Fruit fly (Drosophila melanogaster): ENCODE results near the gene twit.

twit gene

dm6 chr2L:20807617-20808509, 44.5 kb upstream of the twit start (continued):
- TF ChIP-seq PHDP (tag; optimal IDR thresholded peaks at IDR 0.05): peak; percentile 66
- TF ChIP-seq CG18764 (GFP tag; optimal IDR thresholded peaks at IDR 0.05): no peak
- peak; percentile 88 for TF ChIP-seq Med (GFP tag)
- peak; percentile 32 for TF ChIP-seq CG12659 (GFP tag; optimal IDR thresholded peaks at IDR 0.05)
- peak; percentile 41 for TF ChIP-seq CG4707 (GFP tag; optimal IDR thresholded peaks at IDR 0.05)
- TF ChIP-seq CG8388 (GFP tag; optimal IDR thresholded peaks at IDR 0.05): peak; percentile 1
- TF ChIP-seq CG3407 (GFP tag; optimal IDR thresholded peaks at IDR 0.05): peak; percentile 26
- peak; percentile 17 for TF ChIP-seq CG32532 (GFP tag; IDR thresholded peaks at IDR 0.05)
- no peak for TF ChIP-seq CG5245 (GFP tag; optimal IDR thresholded peaks at IDR 0.05)
- TF ChIP-seq tup (GFP tag; optimal IDR thresholded peaks at IDR 0.05): peak; percentile 29
- peak; percentile 70 for TF ChIP-seq CG11695 (GFP tag; IDR thresholded peaks at IDR 0.05)
- no peak for TF ChIP-seq jigr1 (GFP tag; IDR thresholded peaks at IDR 0.05)
- peak; percentile 56; the same call in 1 of the 3 replicates for TF ChIP-seq otp (GFP tag; IDR thresholded peaks at IDR 0.05)
- TF ChIP-seq CG17361 (GFP tag; IDR thresholded peaks at IDR 0.05): peak; percentile 44; the same call in 2 of the 3 replicates
- TF ChIP-seq crol (GFP tag; IDR thresholded peaks at IDR 0.05): peak; percentile 80
- 0 out of 2 replicates have a peak, but pooled peaks have one; percentile 29 for TF ChIP-seq CG11085 (GFP tag; IDR thresholded peaks at IDR 0.05)
- peak; percentile 78 for TF ChIP-seq lab (GFP tag; optimal IDR thresholded peaks at IDR 0.05)
- no peak for TF ChIP-seq gce (GFP tag; IDR thresholded peaks at IDR 0.05)
- TF ChIP-seq CG6689 (GFP tag; IDR thresholded peaks at IDR 0.05): peak; percentile 56; the same call in 1 of the 2 replicates
- peak; percentile 18 for TF ChIP-seq CG12155 (GFP tag; optimal IDR thresholded peaks at IDR 0.05)
- TF ChIP-seq aop (GFP tag; IDR thresholded peaks at IDR 0.05): no peak
- peak; percentile 27 for TF ChIP-seq CG10147 (GFP tag; optimal IDR thresholded peaks at IDR 0.05)
- peak; percentile 25; the same call in 1 of the 3 replicates for TF ChIP-seq Aef1 (GFP tag; IDR thresholded peaks at IDR 0.05)
- TF ChIP-seq tx (GFP tag; optimal IDR thresholded peaks at IDR 0.05): no peak
- TF ChIP-seq CG14965 (GFP tag; optimal IDR thresholded peaks at IDR 0.05; ENCODE audit: borderline replicate concordance): peak; percentile 15
- peak; percentile 34 for TF ChIP-seq CG30403 (GFP tag; optimal IDR thresholded peaks at IDR 0.05)
- peak; percentile 18; the same call in 1 of the 2 replicates for TF ChIP-seq MBD-R2 (GFP tag; IDR thresholded peaks at IDR 0.05)
- TF ChIP-seq CG10366 (GFP tag; IDR thresholded peaks at IDR 0.05): peak; percentile 31; the same call in 1 of the 2 replicates
- peak; percentile 61 for TF ChIP-seq mirr (GFP tag; optimal IDR thresholded peaks at IDR 0.05)
- TF ChIP-seq CG5180 (GFP tag; optimal IDR thresholded peaks at IDR 0.05): no peak
- TF ChIP-seq CG12744 (GFP tag; optimal IDR thresholded peaks at IDR 0.05): peak; percentile 33
- TF ChIP-seq Asciz (GFP tag; optimal IDR thresholded peaks at IDR 0.05): peak; percentile 55
- peak; percentile 56 for TF ChIP-seq crc (GFP tag; optimal IDR thresholded peaks at IDR 0.05)
- no peak for TF ChIP-seq CG16779 (GFP tag; IDR thresholded peaks at IDR 0.05)
- no peak for TF ChIP-seq ERR (GFP tag; optimal IDR thresholded peaks at IDR 0.05)
- TF ChIP-seq Blimp-1 (GFP tag; optimal IDR thresholded peaks at IDR 0.05): peak; percentile 46
- TF ChIP-seq CG15269 (tag; optimal IDR thresholded peaks at IDR 0.05): peak; percentile 67
- TF ChIP-seq Hr3 (GFP tag; optimal IDR thresholded peaks at IDR 0.05): peak; percentile 16
- peak; percentile 64 for TF ChIP-seq BtbVII (GFP tag; optimal IDR thresholded peaks at IDR 0.05)
- peak; percentile 63 for TF ChIP-seq wek (GFP tag; optimal IDR thresholded peaks at IDR 0.05)
- TF ChIP-seq Jarid2 (GFP tag; optimal IDR thresholded peaks at IDR 0.05): no peak
- TF ChIP-seq ci (GFP tag; IDR thresholded peaks at IDR 0.05): peak; percentile 8; the same call in 2 of the 3 replicates
- peak; percentile 62 for TF ChIP-seq Meics (GFP tag; optimal IDR thresholded peaks at IDR 0.05)
- TF ChIP-seq CG2120 (GFP tag; optimal IDR thresholded peaks at IDR 0.05): peak; percentile 53
- peak; percentile 49 for TF ChIP-seq CG13894 (tag; optimal IDR thresholded peaks at IDR 0.05)
- TF ChIP-seq CG7963 (GFP tag; IDR thresholded peaks at IDR 0.05; ENCODE audit: partially characterized antibody): no peak
- TF ChIP-seq lola (GFP tag; optimal IDR thresholded peaks at IDR 0.05): peak in 1 of 3 experiments; percentile 4

Measured in whole organism, embryonic.